Worm (Caenorhabditis elegans) whole organism, L4 larva: ENCODE measurements around the gene Y38C1AA.1.

Experiments used
- D1046.2 ChIP-seq: fragments of 200-800 bp; sonication (Bioruptor generic); IDR thresholded peaks from 2 replicates; pipeline ENCODE4 v1.3.6; 2022; ENCODE audit warnings: missing genetic modification characterization, missing compliant biosample characterization
- ctbp-1 ChIP-seq: fragments of 200-800 bp; sonication (Bioruptor generic); IDR thresholded peaks from 2 replicates; pipeline ENCODE4 v1.3.6; 2022; ENCODE audit warnings: missing genetic modification reagents, missing genetic modification characterization, missing compliant biosample characterization
- fos-1 ChIP-seq: fragments of 150-350 bp; optimal IDR thresholded peaks from 2 replicates; lab custom pipeline; 2014; ENCODE audit warnings: missing biosample characterization, missing genetic modification characterization
- lsy-2 ChIP-seq, 2 experiments: fragments of 150-350 bp in 1 of 2; sonication (generic microtip) in 1 of 2; optimal IDR thresholded peaks; 2 replicates each; lab custom pipeline; 2014 to 2017; ENCODE audit warnings: missing biosample characterization in 2 of 2, missing genetic modification characterization in 2 of 2
- mdl-1 ChIP-seq, 2 experiments: fragments of 150-350 bp in 1 of 2; sonication (generic microtip) in 1 of 2; optimal IDR thresholded peaks; 2 replicates each; lab custom pipeline; 2014 to 2017; ENCODE audit warnings: missing biosample characterization in 2 of 2, missing genetic modification characterization in 2 of 2
- nhr-237 ChIP-seq: sonication (generic microtip); optimal IDR thresholded peaks from 2 replicates; lab custom pipeline; 2017; ENCODE audit warnings: missing biosample characterization, missing genetic modification characterization
- php-3 ChIP-seq: fragments of 200-800 bp; sonication (Bioruptor generic); IDR thresholded peaks from 2 replicates; pipeline ENCODE4 v1.3.6; 2022; ENCODE audit warnings: missing genetic modification reagents, missing genetic modification characterization, missing compliant biosample characterization

DNA sequence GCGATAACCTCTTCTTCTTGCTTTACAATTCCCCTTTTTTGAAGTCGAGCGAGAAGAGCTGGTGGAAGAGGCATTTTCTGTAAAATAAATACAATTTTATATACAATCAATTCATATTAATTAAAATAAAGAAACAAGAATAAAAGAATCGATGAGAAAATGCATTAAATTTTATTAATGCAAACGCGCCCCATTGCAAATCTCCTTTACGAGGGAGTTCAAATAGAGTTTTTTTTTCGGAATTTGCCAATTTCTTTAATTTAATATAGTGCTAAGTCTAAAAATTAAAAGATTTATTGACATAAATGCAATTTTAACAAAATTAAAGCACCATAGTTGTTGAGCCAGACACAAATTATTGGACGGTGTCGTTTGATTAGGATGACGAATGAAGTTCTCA, 53.6 kb downstream of the Y38C1AA.1 start, which contains the start of gene pqbp-1.1:
- TF ChIP-seq mdl-1 (tag; optimal IDR thresholded peaks at IDR 0.05; lab: Kevin White, UChicago) (no peak), nhr-237 (tag; lab: Kevin White, UChicago) (no peak), php-3 (GFP tag; lab: Robert Waterston, UW) (no peak), ctbp-1 (GFP tag; lab: Robert Waterston, UW) (no peak), D1046.2 (GFP tag; lab: Robert Waterston, UW) (no peak), fos-1 (tag; lab: Kevin White, UChicago) (no peak), lsy-2 (tag; optimal IDR thresholded peaks at IDR 0.05; lab: Kevin White, UChicago) (peak in 1 of 2 experiments; percentile 76)
